Worm (Caenorhabditis elegans) whole organism, L1 larva: Measurements from ENCODE around the gene D2096.9.

Experiments
- C16A3.4 ChIP-seq: fragments of 150-350 bp; optimal IDR thresholded peaks from 2 replicates; lab custom pipeline; 2014; ENCODE audit warnings: missing biosample characterization, missing genetic modification characterization
- C34B4.2 ChIP-seq: sonication (generic microtip); optimal IDR thresholded peaks from 2 replicates; lab custom pipeline; 2017; ENCODE audit warnings: mild to moderate bottlenecking, missing genetic modification characterization, missing compliant biosample characterization
- F16B12.6 ChIP-seq: fragments of 150-350 bp; optimal IDR thresholded peaks from 2 replicates; lab custom pipeline; 2014; ENCODE audit warnings: missing biosample characterization, missing genetic modification characterization
- aha-1 ChIP-seq: fragments of 150-350 bp; optimal IDR thresholded peaks from 2 replicates; lab custom pipeline; 2014; ENCODE audit warnings: missing biosample characterization, missing genetic modification characterization
- aly-2 ChIP-seq: fragments of 150-350 bp; optimal IDR thresholded peaks from 2 replicates; lab custom pipeline; 2014; ENCODE audit warnings: missing biosample characterization, missing genetic modification characterization
- ama-1 ChIP-seq: fragments of 150-350 bp; optimal IDR thresholded peaks from 2 replicates; lab custom pipeline; 2014
- blmp-1 ChIP-seq: fragments of 150-350 bp; optimal IDR thresholded peaks from 2 replicates; lab custom pipeline; 2014; ENCODE audit warnings: missing biosample characterization, missing genetic modification characterization
- ceh-63 ChIP-seq: fragments of 200-800 bp; sonication (Bioruptor generic); optimal IDR thresholded peaks from 2 replicates; lab custom pipeline; 2018; ENCODE audit warnings: mild to moderate bottlenecking, missing genetic modification characterization, missing compliant biosample characterization
- ceh-88 ChIP-seq: fragments of 200-800 bp; sonication (Bioruptor generic); IDR thresholded peaks from 2 replicates; pipeline ENCODE4 v1.3.6; 2022; ENCODE audit warnings: missing genetic modification characterization, missing compliant biosample characterization
- dpl-1 ChIP-seq, 3 experiments: fragments of 150-350 bp in 2 of 3; sonication (generic microtip) in 1 of 3; optimal IDR thresholded peaks; 2 replicates each; lab custom pipeline; 2014 to 2017; ENCODE audit warnings: missing biosample characterization in 3 of 3, missing genetic modification characterization in 3 of 3, missing genetic modification reagents in 3 of 3
- dsc-1 ChIP-seq: sonication (generic microtip); optimal IDR thresholded peaks from 2 replicates; lab custom pipeline; 2016; ENCODE audit warnings: mild to moderate bottlenecking, missing genetic modification characterization, missing compliant biosample characterization
- efl-1 ChIP-seq, 4 experiments: fragments of 150-350 bp; optimal IDR thresholded peaks in 3 of 4; peaks in 1 of 4; 1 replicate in 1 of 4; 2 replicates in 3 of 4; lab custom pipeline; 2014; ENCODE audit warnings: missing biosample characterization in 2 of 4, missing genetic modification characterization in 2 of 4, missing genetic modification reagents in 2 of 4
- efl-3 ChIP-seq: fragments of 200-800 bp; sonication (Bioruptor generic); optimal IDR thresholded peaks from 2 replicates; lab custom pipeline; 2018; ENCODE audit warnings: mild to moderate bottlenecking, missing genetic modification characterization, missing compliant biosample characterization
- egl-13 ChIP-seq: sonication (generic microtip); optimal IDR thresholded peaks from 2 replicates; lab custom pipeline; 2016; ENCODE audit warnings: missing genotype, missing genetic modification reagents, missing genetic modification characterization, missing compliant biosample characterization
- elt-2 ChIP-seq: sonication (generic microtip); optimal IDR thresholded peaks from 2 replicates; lab custom pipeline; 2016; ENCODE audit warnings: missing genetic modification characterization, mild to moderate bottlenecking, inconsistent platforms, missing compliant biosample characterization, missing genetic modification reagents
- ets-5 ChIP-seq: fragments of 200-800 bp; sonication (Bioruptor generic); IDR thresholded peaks from 2 replicates; pipeline ENCODE4 v1.3.6; 2022; ENCODE audit warnings: missing genetic modification characterization, missing compliant biosample characterization
- fkh-10 ChIP-seq: sonication (generic microtip); optimal IDR thresholded peaks from 2 replicates; lab custom pipeline; 2017; ENCODE audit warnings: missing biosample characterization, missing genetic modification reagents, missing genetic modification characterization
- grh-1 ChIP-seq: fragments of 200-800 bp; sonication (Bioruptor generic); IDR thresholded peaks from 2 replicates; pipeline ENCODE4 v1.3.6; 2022; ENCODE audit warnings: missing genetic modification reagents, missing genetic modification characterization, missing compliant biosample characterization
- hlh-4 ChIP-seq: sonication (generic microtip); optimal IDR thresholded peaks from 2 replicates; lab custom pipeline; 2016; ENCODE audit warnings: mild to moderate bottlenecking, missing genetic modification characterization, missing compliant biosample characterization
- hpl-2 ChIP-seq: fragments of 150-350 bp; optimal IDR thresholded peaks from 2 replicates; lab custom pipeline; 2014; ENCODE audit warnings: missing biosample characterization, missing genetic modification reagents, missing genetic modification characterization
- isw-1 ChIP-seq: fragments of 200-800 bp; sonication (Bioruptor generic); IDR thresholded peaks from 2 replicates; pipeline ENCODE4 v1.3.6; 2022; ENCODE audit warnings: missing genetic modification characterization, missing compliant biosample characterization
- lin-13 ChIP-seq: fragments of 150-350 bp; optimal IDR thresholded peaks from 2 replicates; lab custom pipeline; 2014; ENCODE audit warnings: missing biosample characterization, missing genetic modification reagents, missing genetic modification characterization
- lin-14 ChIP-seq: fragments of 200-800 bp; sonication (Bioruptor generic); optimal IDR thresholded peaks from 2 replicates; lab custom pipeline; 2018; ENCODE audit warnings: mild to moderate bottlenecking, missing genetic modification characterization, moderate library complexity, missing compliant biosample characterization
- lin-39 ChIP-seq: fragments of 150-350 bp; optimal IDR thresholded peaks from 2 replicates; lab custom pipeline; 2014; ENCODE audit warnings: missing biosample characterization, missing genetic modification reagents, missing genetic modification characterization
- lir-3 ChIP-seq: sonication (generic microtip); optimal IDR thresholded peaks from 2 replicates; lab custom pipeline; 2016; ENCODE audit warnings: mild to moderate bottlenecking, missing genetic modification characterization, moderate library complexity, missing compliant biosample characterization; ENCODE audit not compliant: poor library complexity
- mab-9 ChIP-seq: fragments of 200-800 bp; sonication (Bioruptor generic); IDR thresholded peaks from 2 replicates; pipeline ENCODE4 v1.3.6; 2022; ENCODE audit warnings: missing genetic modification reagents, missing genetic modification characterization, missing compliant biosample characterization
- mdl-1 ChIP-seq, 2 experiments: fragments of 150-350 bp; optimal IDR thresholded peaks; 2 replicates each; lab custom pipeline; 2014 to 2017; ENCODE audit warnings: missing biosample characterization in 2 of 2, missing genetic modification characterization in 2 of 2, inconsistent platforms in 1 of 2
- nhr-12 ChIP-seq: sonication (generic microtip); optimal IDR thresholded peaks from 2 replicates; lab custom pipeline; 2017; ENCODE audit warnings: missing biosample characterization, missing genetic modification characterization
- nhr-19 ChIP-seq: fragments of 200-800 bp; sonication (Bioruptor generic); conservative IDR thresholded peaks from 2 replicates; pipeline ENCODE4 v1.3.6; 2022; ENCODE audit warnings: missing genetic modification characterization, missing compliant biosample characterization
- nhr-20 ChIP-seq: sonication (generic microtip); optimal IDR thresholded peaks from 2 replicates; lab custom pipeline; 2016; ENCODE audit warnings: mild to moderate bottlenecking, missing genetic modification characterization, missing compliant biosample characterization
- nhr-28 ChIP-seq: fragments of 150-350 bp; optimal IDR thresholded peaks from 2 replicates; lab custom pipeline; 2014; ENCODE audit warnings: missing biosample characterization, missing genetic modification characterization
- nhr-47 ChIP-seq: sonication (generic microtip); optimal IDR thresholded peaks from 2 replicates; lab custom pipeline; 2016; ENCODE audit warnings: mild to moderate bottlenecking, missing genetic modification characterization, moderate library complexity, missing compliant biosample characterization
- nhr-77 ChIP-seq: fragments of 150-350 bp; optimal IDR thresholded peaks from 2 replicates; lab custom pipeline; 2014; ENCODE audit warnings: missing biosample characterization, missing genetic modification characterization
- nhr-84 ChIP-seq: sonication (generic microtip); optimal IDR thresholded peaks from 2 replicates; lab custom pipeline; 2017; ENCODE audit warnings: missing biosample characterization, missing genetic modification characterization
- nhr-85 ChIP-seq: sonication (generic microtip); peaks from one replicate; lab custom pipeline; 2016; ENCODE audit warnings: missing genetic modification characterization, inconsistent platforms, missing compliant biosample characterization
- nhr-90 ChIP-seq: sonication (generic microtip); optimal IDR thresholded peaks from 2 replicates; lab custom pipeline; 2016; ENCODE audit warnings: mild to moderate bottlenecking, missing genetic modification characterization, missing compliant biosample characterization; ENCODE audit not compliant: poor library complexity
- pag-3 ChIP-seq: sonication (generic microtip); optimal IDR thresholded peaks from 2 replicates; lab custom pipeline; 2017; ENCODE audit warnings: missing genetic modification characterization, mild to moderate bottlenecking, missing compliant biosample characterization, antibody characterized with exemption, borderline replicate concordance; ENCODE audit not compliant: insufficient read depth
- pax-3 ChIP-seq: fragments of 200-800 bp; sonication (Bioruptor generic); optimal IDR thresholded peaks from 2 replicates; lab custom pipeline; 2018; ENCODE audit warnings: mild to moderate bottlenecking, missing genetic modification characterization, moderate library complexity, missing compliant biosample characterization
- rnt-1 ChIP-seq: sonication (generic microtip); optimal IDR thresholded peaks from 2 replicates; lab custom pipeline; 2016; ENCODE audit warnings: mild to moderate bottlenecking, missing genetic modification characterization, moderate library complexity, missing compliant biosample characterization
- skn-1 ChIP-seq: fragments of 150-350 bp; optimal IDR thresholded peaks from 2 replicates; lab custom pipeline; 2014; ENCODE audit warnings: missing biosample characterization, missing genetic modification characterization
- snu-23 ChIP-seq: sonication (generic microtip); optimal IDR thresholded peaks from 2 replicates; lab custom pipeline; 2016; ENCODE audit warnings: missing genetic modification characterization, missing compliant biosample characterization
- sup-37 ChIP-seq: fragments of 200-800 bp; sonication (Bioruptor generic); optimal IDR thresholded peaks from 2 replicates; lab custom pipeline; 2018; ENCODE audit warnings: mild to moderate bottlenecking, missing genetic modification characterization, missing compliant biosample characterization
- tlp-1 ChIP-seq: fragments of 150-350 bp; optimal IDR thresholded peaks from 2 replicates; lab custom pipeline; 2014; ENCODE audit warnings: missing biosample characterization, missing genetic modification characterization
- unc-62 ChIP-seq: fragments of 150-350 bp; optimal IDR thresholded peaks from 2 replicates; lab custom pipeline; 2014; ENCODE audit warnings: missing biosample characterization, missing genetic modification reagents, missing genetic modification characterization
- unc-86 ChIP-seq: sonication (generic microtip); optimal IDR thresholded peaks from 2 replicates; lab custom pipeline; 2016; ENCODE audit warnings: missing genetic modification characterization, missing compliant biosample characterization
- unc-98 ChIP-seq: fragments of 200-800 bp; sonication (Bioruptor generic); IDR thresholded peaks from 2 replicates; pipeline ENCODE4 v1.3.6; 2022; ENCODE audit warnings: missing genetic modification characterization, missing compliant biosample characterization
- ztf-11 ChIP-seq, 2 experiments: sonication (generic microtip); optimal IDR thresholded peaks; 2 replicates each; lab custom pipeline; 2016 to 2017; ENCODE audit warnings: missing genetic modification characterization in 2 of 2, missing biosample characterization in 1 of 2, missing compliant biosample characterization in 1 of 2

Gene D2096.9

ce11 chrIV:8382695-8383094 lies at the start of gene D2096.9:
D2096.9 (minus strand) TSS chrIV:8382795.
- TF ChIP-seq dsc-1 (tag; lab: Kevin White, UChicago) (peak; percentile 45), aha-1 (tag; lab: Kevin White, UChicago) (no peak)

- TF ChIP-seq mab-9 (GFP tag; lab: Robert Waterston, UW) (0 out of 2 replicates have a peak, but pooled peaks have one; percentile 32), nhr-84 (tag; lab: Kevin White, UChicago) (peak; percentile 48), rnt-1 (tag; lab: Kevin White, UChicago) (peak; percentile 82), nhr-47 (tag; lab: Kevin White, UChicago) (peak; percentile 60), ztf-11 (tag; optimal IDR thresholded peaks at IDR 0.05; lab: Kevin White, UChicago) (no peak), snu-23 (GFP tag; lab: Kevin White, UChicago) (peak; percentile 82), blmp-1 (tag; lab: Kevin White, UChicago) (peak; percentile 82), efl-1 (optimal IDR thresholded peaks at IDR 0.05; lab: Kevin White, UChicago) (peak; percentile 49 to 66), efl-1 (GFP tag; optimal IDR thresholded peaks at IDR 0.05 in 1 of 2; lab: Kevin White, UChicago) (peak in 1 of 2 experiments; percentile 94), dsc-1 (tag; lab: Kevin White, UChicago) (peak; percentile 55), nhr-20 (tag; lab: Kevin White, UChicago) (peak; percentile 78), ama-1 (lab: Kevin White, UChicago) (peak; percentile 98), lin-13 (peak; percentile 75), lin-14 (GFP tag; lab: Kevin White, UChicago) (peak; percentile 92), tlp-1 (tag; lab: Kevin White, UChicago) (no peak), lir-3 (tag; lab: Kevin White, UChicago) (peak; percentile 46), lin-39 (no peak), ceh-88 (GFP tag; lab: Robert Waterston, UW) (peak; percentile 56; the same call in 1 of the 2 replicates), nhr-19 (GFP tag; lab: Robert Waterston, UW) (peak; percentile 69), elt-2 (tag; lab: Kevin White, UChicago) (peak; percentile 35), nhr-90 (peak; percentile 72), fkh-10 (GFP tag; lab: Kevin White, UChicago) (peak; percentile 26), hpl-2 (GFP tag; lab: Kevin White, UChicago) (peak; percentile 79), nhr-12 (tag; lab: Kevin White, UChicago) (no peak), isw-1 (peak; percentile 42), unc-62 (GFP tag; lab: Kevin White, UChicago) (no peak), egl-13 (peak; percentile 21), ets-5 (GFP tag; lab: Robert Waterston, UW) (no peak), mdl-1 (tag; optimal IDR thresholded peaks at IDR 0.05; lab: Kevin White, UChicago) (peak in 1 of 2 experiments; percentile 92), dpl-1 (GFP tag; optimal IDR thresholded peaks at IDR 0.05; lab: Kevin White, UChicago) (peak; percentile 9 to 52 (median 21)), nhr-28 (tag; lab: Kevin White, UChicago) (no peak), efl-3 (GFP tag; lab: Kevin White, UChicago) (no peak), ceh-63 (GFP tag; lab: Kevin White, UChicago) (no peak), unc-86 (tag; lab: Kevin White, UChicago) (peak; percentile 47), grh-1 (GFP tag; lab: Robert Waterston, UW) (peak; percentile 64), pax-3 (tag; lab: Kevin White, UChicago) (peak; percentile 45), F16B12.6 (tag; lab: Kevin White, UChicago) (no peak), aly-2 (tag; lab: Kevin White, UChicago) (peak; percentile 72), pag-3 (tag; lab: Kevin White, UChicago) (no peak), skn-1 (peak; percentile 59), sup-37 (GFP tag; lab: Kevin White, UChicago) (no peak), unc-98 (GFP tag; lab: Robert Waterston, UW) (no peak), C16A3.4 (tag; lab: Kevin White, UChicago) (peak; percentile 65), nhr-77 (peak; percentile 42), hlh-4 (tag; lab: Kevin White, UChicago) (no peak), C34B4.2 (tag; lab: Kevin White, UChicago) (peak; percentile 22), nhr-85 (peak; percentile 88)
Measured at ce11 chrIV:8431567-8432458, 49.2 kb upstream of the D2096.9 start.
